Worm (Caenorhabditis elegans) whole organism, young adult: ENCODE data around the gene Y38F1A.2.
A peak's percentile ranks its signal among the peaks of the same experiment; 100 is the strongest.

ENCODE experiments used
- B0336.3 ChIP-seq: fragments of 200-800 bp; sonication (Bioruptor generic); IDR thresholded peaks from 2 replicates; pipeline ENCODE4 v1.3.6; 2022; ENCODE audit warnings: missing genetic modification characterization, missing compliant biosample characterization
- D2030.7 ChIP-seq: fragments of 200-800 bp; sonication (Bioruptor generic); IDR thresholded peaks from 2 replicates; pipeline ENCODE4 v1.3.6; 2022; ENCODE audit warnings: missing genetic modification reagents, missing genetic modification characterization, missing compliant biosample characterization
- F22D6.2 ChIP-seq: sonication (generic microtip); optimal IDR thresholded peaks from 2 replicates; lab custom pipeline; 2016; ENCODE audit warnings: mild to moderate bottlenecking, missing genetic modification characterization, missing compliant biosample characterization
- F49E8.2 ChIP-seq: sonication (generic microtip); optimal IDR thresholded peaks from 3 replicates; lab custom pipeline; 2017; ENCODE audit warnings: missing genetic modification characterization, mild to moderate bottlenecking, missing compliant biosample characterization, antibody characterized with exemption, moderate library complexity; ENCODE audit not compliant: insufficient read depth
- F55B11.4 ChIP-seq: sonication (generic microtip); optimal IDR thresholded peaks from 2 replicates; lab custom pipeline; 2016; ENCODE audit warnings: missing compliant biosample characterization, missing genetic modification characterization, borderline replicate concordance; ENCODE audit not compliant: insufficient read depth
- K12H6.12 ChIP-seq: fragments of 200-800 bp; sonication (Bioruptor generic); optimal IDR thresholded peaks from 2 replicates; lab custom pipeline; 2018; ENCODE audit warnings: mild to moderate bottlenecking, missing genetic modification characterization, missing compliant biosample characterization
- T07F8.4 ChIP-seq: sonication (generic microtip); optimal IDR thresholded peaks from 2 replicates; lab custom pipeline; 2016; ENCODE audit warnings: mild to moderate bottlenecking, missing genetic modification characterization, moderate library complexity, missing compliant biosample characterization
- Y67H2A.10 ChIP-seq: fragments of 200-800 bp; sonication (Bioruptor generic); conservative IDR thresholded peaks from 2 replicates; pipeline ENCODE4 v1.3.6; 2022; ENCODE audit warnings: missing genetic modification reagents, missing genetic modification characterization, missing compliant biosample characterization
- Y95B8A.8 ChIP-seq: fragments of 200-800 bp; sonication (Bioruptor generic); IDR thresholded peaks from 2 replicates; pipeline ENCODE4 v1.3.6; 2022; ENCODE audit warnings: missing genetic modification reagents, missing genetic modification characterization, missing compliant biosample characterization
- aptf-2 ChIP-seq: fragments of 200-800 bp; sonication (Bioruptor generic); conservative IDR thresholded peaks from 2 replicates; pipeline ENCODE4 v1.3.6; 2022; ENCODE audit warnings: missing genetic modification reagents, missing genetic modification characterization, missing compliant biosample characterization
- attf-3 ChIP-seq: fragments of 200-800 bp; sonication (Bioruptor generic); conservative IDR thresholded peaks from 2 replicates; pipeline ENCODE4 v1.3.6; 2022; ENCODE audit warnings: missing genetic modification reagents, missing genetic modification characterization, missing compliant biosample characterization
- attf-5 ChIP-seq: fragments of 200-800 bp; sonication (Bioruptor generic); optimal IDR thresholded peaks from 2 replicates; lab custom pipeline; 2018; ENCODE audit warnings: mild to moderate bottlenecking, missing genetic modification characterization, missing compliant biosample characterization
- attf-6 ChIP-seq: fragments of 200-800 bp; sonication (Bioruptor generic); IDR thresholded peaks from 2 replicates; pipeline ENCODE4 v1.3.6; 2022; ENCODE audit warnings: missing genetic modification reagents, missing genetic modification characterization, missing compliant biosample characterization
- bed-2 ChIP-seq: fragments of 200-800 bp; sonication (Bioruptor generic); IDR thresholded peaks from 2 replicates; pipeline ENCODE4 v1.3.6; 2022; ENCODE audit warnings: missing genetic modification reagents, missing genetic modification characterization, missing compliant biosample characterization
- cebp-1 ChIP-seq, 2 experiments: fragments of 200-800 bp in 1 of 2; sonication (Bioruptor generic) in 1 of 2; sonication (generic microtip) in 1 of 2; IDR thresholded peaks in 1 of 2; optimal IDR thresholded peaks in 1 of 2; 2 replicates each; pipeline versions ENCODE4 v1.3.6 to Lab custom; 2017 to 2022; ENCODE audit warnings: missing compliant biosample characterization in 2 of 2, missing genetic modification characterization in 2 of 2, mild to moderate bottlenecking in 1 of 2, missing genetic modification reagents in 1 of 2, moderate library complexity in 1 of 2
- ceh-40 ChIP-seq: fragments of 200-800 bp; sonication (Bioruptor generic); IDR thresholded peaks from 2 replicates; pipeline ENCODE4 v1.3.6; 2022; ENCODE audit warnings: missing genetic modification characterization, missing compliant biosample characterization
- ceh-91 ChIP-seq: fragments of 200-800 bp; sonication (Bioruptor generic); IDR thresholded peaks from 2 replicates; pipeline ENCODE4 v1.3.6; 2022; ENCODE audit warnings: missing genetic modification reagents, missing genetic modification characterization, missing compliant biosample characterization
- chd-7 ChIP-seq: sonication (generic microtip); optimal IDR thresholded peaks from 2 replicates; lab custom pipeline; 2016; ENCODE audit warnings: mild to moderate bottlenecking, missing genetic modification characterization, moderate library complexity, missing compliant biosample characterization
- die-1 ChIP-seq: sonication (generic microtip); optimal IDR thresholded peaks from 2 replicates; lab custom pipeline; 2016; ENCODE audit warnings: missing genotype, mild to moderate bottlenecking, missing genetic modification characterization, missing compliant biosample characterization
- egrh-3 ChIP-seq: fragments of 200-800 bp; sonication (Bioruptor generic); IDR thresholded peaks from 2 replicates; pipeline ENCODE4 v1.3.6; 2022; ENCODE audit warnings: missing genetic modification reagents, missing genetic modification characterization, missing compliant biosample characterization
- ets-4 ChIP-seq: fragments of 200-800 bp; sonication (Bioruptor generic); optimal IDR thresholded peaks from 2 replicates; lab custom pipeline; 2018; ENCODE audit warnings: mild to moderate bottlenecking, missing genetic modification characterization, missing compliant biosample characterization
- hmg-1.2 ChIP-seq: fragments of 200-800 bp; sonication (Bioruptor generic); IDR thresholded peaks from 2 replicates; pipeline ENCODE4 v1.3.6; 2022; ENCODE audit warnings: missing genetic modification reagents, missing genetic modification characterization, missing compliant biosample characterization
- hmg-20 ChIP-seq: fragments of 200-800 bp; sonication (Bioruptor generic); IDR thresholded peaks from 2 replicates; pipeline ENCODE4 v1.3.6; 2022; ENCODE audit warnings: missing genetic modification reagents, missing genetic modification characterization, missing compliant biosample characterization
- let-607 ChIP-seq, 2 experiments: fragments of 200-800 bp in 1 of 2; sonication (Bioruptor generic) in 1 of 2; sonication (generic microtip) in 1 of 2; optimal IDR thresholded peaks; 2 replicates each; lab custom pipeline; 2016 to 2018; ENCODE audit warnings: mild to moderate bottlenecking in 2 of 2, missing compliant biosample characterization in 2 of 2, missing genetic modification characterization in 2 of 2, moderate library complexity in 2 of 2, missing genotype in 1 of 2
- lin-40 ChIP-seq: sonication (generic microtip); optimal IDR thresholded peaks from 2 replicates; lab custom pipeline; 2016; ENCODE audit warnings: missing genetic modification characterization, mild to moderate bottlenecking, missing compliant biosample characterization, missing genotype, missing genetic modification reagents
- lin-54 ChIP-seq: fragments of 200-800 bp; sonication (Bioruptor generic); optimal IDR thresholded peaks from 2 replicates; lab custom pipeline; 2018; ENCODE audit warnings: mild to moderate bottlenecking, missing genetic modification characterization, missing compliant biosample characterization
- lir-1 ChIP-seq: fragments of 200-800 bp; sonication (Bioruptor generic); conservative IDR thresholded peaks from 2 replicates; pipeline ENCODE4 v1.3.6; 2022; ENCODE audit warnings: missing genetic modification reagents, missing genetic modification characterization, missing compliant biosample characterization
- madf-3 ChIP-seq: fragments of 200-800 bp; sonication (Bioruptor generic); IDR thresholded peaks from 2 replicates; pipeline ENCODE4 v1.3.6; 2022; ENCODE audit warnings: missing genetic modification reagents, missing genetic modification characterization, missing compliant biosample characterization
- madf-6 ChIP-seq: fragments of 200-800 bp; sonication (Bioruptor generic); IDR thresholded peaks from 2 replicates; pipeline ENCODE4 v1.3.6; 2022; ENCODE audit warnings: missing genetic modification reagents, missing genetic modification characterization, missing compliant biosample characterization
- mcd-1 ChIP-seq: fragments of 200-800 bp; sonication (Bioruptor generic); IDR thresholded peaks from 2 replicates; pipeline ENCODE4 v1.3.6; 2022; ENCODE audit warnings: missing genetic modification reagents, missing genetic modification characterization, missing compliant biosample characterization
- mes-4 ChIP-seq: sonication (generic microtip); optimal IDR thresholded peaks from 2 replicates; lab custom pipeline; 2016; ENCODE audit warnings: missing genotype, missing genetic modification characterization, missing compliant biosample characterization
- nhr-179 ChIP-seq: sonication (generic microtip); optimal IDR thresholded peaks from 2 replicates; lab custom pipeline; 2016; ENCODE audit warnings: mild to moderate bottlenecking, missing genetic modification characterization, missing compliant biosample characterization
- pha-4 ChIP-seq: fragments of 150-350 bp; sonication (generic microtip); optimal IDR thresholded peaks from 2 replicates; lab custom pipeline; 2014; ENCODE audit warnings: missing biosample characterization, missing genetic modification reagents, missing genetic modification characterization
- rpc-1 ChIP-seq, 2 experiments: fragments of 150-350 bp in 1 of 2; sonication (generic microtip) in 1 of 2; optimal IDR thresholded peaks; 2 replicates each; lab custom pipeline; 2014 to 2018; ENCODE audit warnings: missing biosample characterization in 1 of 2, missing genetic modification characterization in 1 of 2, missing genetic modification reagents in 1 of 2, missing genotype in 1 of 2
- sea-2 ChIP-seq: fragments of 200-800 bp; sonication (Bioruptor generic); IDR thresholded peaks from 2 replicates; pipeline ENCODE4 v1.3.6; 2022; ENCODE audit warnings: missing genetic modification characterization, missing compliant biosample characterization
- somi-1 ChIP-seq: fragments of 200-800 bp; sonication (Bioruptor generic); optimal IDR thresholded peaks from 2 replicates; lab custom pipeline; 2018; ENCODE audit warnings: mild to moderate bottlenecking, missing genetic modification characterization, missing compliant biosample characterization
- sptf-2 ChIP-seq: fragments of 200-800 bp; sonication (Bioruptor generic); optimal IDR thresholded peaks from 2 replicates; lab custom pipeline; 2018; ENCODE audit warnings: mild to moderate bottlenecking, missing genetic modification characterization, missing compliant biosample characterization
- tbp1 ChIP-seq: fragments of 200-800 bp; sonication (Bioruptor generic); optimal IDR thresholded peaks from 2 replicates; lab custom pipeline; 2018; ENCODE audit warnings: mild to moderate bottlenecking, missing genetic modification characterization, missing compliant biosample characterization
- tlf-1 ChIP-seq: fragments of 200-800 bp; sonication (Bioruptor generic); optimal IDR thresholded peaks from 2 replicates; lab custom pipeline; 2018; ENCODE audit warnings: mild to moderate bottlenecking, missing genetic modification characterization, missing compliant biosample characterization
- xnd-1 ChIP-seq: sonication (generic microtip); optimal IDR thresholded peaks from 2 replicates; lab custom pipeline; 2016; ENCODE audit warnings: missing genotype, missing genetic modification reagents, missing genetic modification characterization, missing compliant biosample characterization
- zfh-2 ChIP-seq: fragments of 200-800 bp; sonication (Bioruptor generic); conservative IDR thresholded peaks from 2 replicates; pipeline ENCODE4 v1.3.6; 2022; ENCODE audit warnings: missing genetic modification reagents, missing genetic modification characterization, missing compliant biosample characterization
- ztf-18 ChIP-seq: sonication (generic microtip); optimal IDR thresholded peaks from 2 replicates; lab custom pipeline; 2016; ENCODE audit warnings: missing genotype, mild to moderate bottlenecking, missing genetic modification characterization, missing compliant biosample characterization

Y38F1A.2 gene

ce11 chrII:12991594-12991993 lies 36.8 kb downstream of the Y38F1A.2 start (continued):
- no peak for TF ChIP-seq pha-4
- no peak for TF ChIP-seq bed-2

ce11 chrII:12992193-12992592 lies 37.4 kb downstream of the Y38F1A.2 start:
- TF ChIP-seq mcd-1 (GFP tag; lab: Robert Waterston, UW): no peak
- no peak for TF ChIP-seq madf-3
- TF ChIP-seq zfh-2 (GFP tag; lab: Robert Waterston, UW): peak; percentile 82
- no peak for TF ChIP-seq Y95B8A.8 (GFP tag; lab: Robert Waterston, UW)
- TF ChIP-seq ceh-40 (GFP tag; lab: Robert Waterston, UW): no peak
- TF ChIP-seq xnd-1 (tag; lab: Kevin White, UChicago): no peak
- no peak for TF ChIP-seq F22D6.2 (tag; lab: Kevin White, UChicago)
- no peak for TF ChIP-seq die-1 (tag; lab: Kevin White, UChicago)
- TF ChIP-seq chd-7 (tag; lab: Kevin White, UChicago): no peak
- TF ChIP-seq ceh-91 (GFP tag; lab: Robert Waterston, UW): no peak
- peak; percentile 85; the same call in 1 of the 2 replicates for TF ChIP-seq egrh-3 (GFP tag; lab: Robert Waterston, UW)
- no peak for TF ChIP-seq aptf-2 (GFP tag; lab: Robert Waterston, UW)
- no peak for TF ChIP-seq F55B11.4
- no peak for TF ChIP-seq lir-1
- TF ChIP-seq K12H6.12 (tag; lab: Kevin White, UChicago): no peak

ce11 chrII:12992980-12993379 lies 38.2 kb downstream of the Y38F1A.2 start:
- TF ChIP-seq sea-2 (GFP tag; lab: Robert Waterston, UW): no peak
- TF ChIP-seq ceh-91 (GFP tag; lab: Robert Waterston, UW): no peak
- no peak for TF ChIP-seq attf-6 (GFP tag; lab: Robert Waterston, UW)
- no peak for TF ChIP-seq die-1 (tag; lab: Kevin White, UChicago)
- no peak for TF ChIP-seq ztf-18 (tag; lab: Kevin White, UChicago)
- no peak for TF ChIP-seq cebp-1 (GFP tag; IDR thresholded peaks at IDR 0.05; lab: Robert Waterston, UW)
- no peak for TF ChIP-seq cebp-1 (tag; optimal IDR thresholded peaks at IDR 0.05; lab: Kevin White, UChicago)
- TF ChIP-seq hmg-20 (GFP tag; lab: Robert Waterston, UW): no peak
- no peak for TF ChIP-seq F49E8.2 (tag; lab: Kevin White, UChicago)
- no peak for TF ChIP-seq Y67H2A.10 (GFP tag; lab: Robert Waterston, UW)

- TF ChIP-seq B0336.3 (peak; percentile 75), T07F8.4 (tag; lab: Kevin White, UChicago) (no peak), let-607 (tag; optimal IDR thresholded peaks at IDR 0.05; lab: Kevin White, UChicago) (peak; percentile 3 to 20), tbp1 (GFP tag; lab: Kevin White, UChicago) (peak; percentile 54), sptf-2 (no peak), attf-5 (GFP tag; lab: Kevin White, UChicago) (peak; percentile 13), tlf-1 (GFP tag; lab: Kevin White, UChicago) (peak; percentile 83), F22D6.2 (tag; lab: Kevin White, UChicago) (peak; percentile 55), hmg-1.2 (GFP tag; lab: Robert Waterston, UW) (peak; percentile 24; the same call in 1 of the 2 replicates), lin-40 (tag; lab: Kevin White, UChicago) (no peak), D2030.7 (GFP tag; lab: Robert Waterston, UW) (no peak), lin-54 (peak; percentile 21), madf-6 (GFP tag; lab: Robert Waterston, UW) (peak; percentile 24; the same call in 1 of the 2 replicates), F55B11.4 (no peak), attf-3 (GFP tag; lab: Robert Waterston, UW) (no peak), somi-1 (GFP tag; lab: Kevin White, UChicago) (no peak), ets-4 (GFP tag; lab: Kevin White, UChicago) (no peak), rpc-1 (optimal IDR thresholded peaks at IDR 0.05; lab: Kevin White, UChicago) (no peak), rpc-1 (tag; optimal IDR thresholded peaks at IDR 0.05; lab: Kevin White, UChicago) (no peak), mes-4 (tag; lab: Kevin White, UChicago) (no peak), nhr-179 (tag; lab: Kevin White, UChicago) (no peak)
These were observed 39.4 kb downstream of the Y38F1A.2 start for ce11 chrII:12994009-12994788.
